Worm (Caenorhabditis elegans): ENCODE results near the gene C42D4.19.

- TF ChIP-seq fos-1 (tag; optimal IDR thresholded peaks at IDR 0.05) = no peak
- TF ChIP-seq sea-2 (GFP tag; optimal IDR thresholded peaks at IDR 0.05) = no peak
- TF ChIP-seq nfya-1 (tag; optimal IDR thresholded peaks at IDR 0.05; ENCODE audit: insufficient read depth) = no peak
- no peak for TF ChIP-seq ama-1 (optimal IDR thresholded peaks at IDR 0.05)
Observed at ce11 chrIV:7176887-7177286, 1.4 kb downstream of the C42D4.19 start, which contains the start of gene str-44.

All from whole organism, L3 larva.